Worm (Caenorhabditis elegans) whole organism, late embryonic: ENCODE measurements around the gene spch-1.

Experiments used
- C08G9.2 ChIP-seq: sonication (generic microtip); optimal IDR thresholded peaks from 2 replicates; lab custom pipeline; 2016; ENCODE audit warnings: mild to moderate bottlenecking, missing genetic modification characterization, moderate library complexity, missing compliant biosample characterization
- F13H6.1 ChIP-seq: sonication (generic microtip); optimal IDR thresholded peaks from 2 replicates; lab custom pipeline; 2016; ENCODE audit warnings: missing genetic modification characterization, missing compliant biosample characterization
- K02D7.2 ChIP-seq: sonication (generic microtip); optimal IDR thresholded peaks from 2 replicates; lab custom pipeline; 2017; ENCODE audit warnings: mild to moderate bottlenecking, missing genetic modification characterization, missing compliant biosample characterization
- K09A11.1 ChIP-seq: sonication (generic microtip); optimal IDR thresholded peaks from 2 replicates; lab custom pipeline; 2017; ENCODE audit warnings: antibody characterized with exemption, mild to moderate bottlenecking, missing genetic modification characterization, missing compliant biosample characterization; ENCODE audit not compliant: insufficient read depth
- T23F11.4 ChIP-seq: fragments of 200-800 bp; sonication (Bioruptor generic); optimal IDR thresholded peaks from 2 replicates; lab custom pipeline; 2018; ENCODE audit warnings: mild to moderate bottlenecking, missing genetic modification characterization, missing compliant biosample characterization
- ahr-1 ChIP-seq: sonication (generic microtip); optimal IDR thresholded peaks from 2 replicates; lab custom pipeline; 2016; ENCODE audit warnings: missing genetic modification characterization, missing compliant biosample characterization
- ama-1 ChIP-seq: fragments of 150-350 bp; optimal IDR thresholded peaks from 2 replicates; lab custom pipeline; 2014
- ceh-14 ChIP-seq: sonication (generic microtip); optimal IDR thresholded peaks from 2 replicates; lab custom pipeline; 2016; ENCODE audit warnings: missing genotype, missing genetic modification characterization, missing compliant biosample characterization
- ceh-2 ChIP-seq: sonication (generic microtip); optimal IDR thresholded peaks from 2 replicates; lab custom pipeline; 2016; ENCODE audit warnings: missing genotype, missing genetic modification characterization, missing compliant biosample characterization
- ceh-22 ChIP-seq: sonication (generic microtip); optimal IDR thresholded peaks from 2 replicates; lab custom pipeline; 2017; ENCODE audit warnings: missing biosample characterization, missing genetic modification characterization
- ceh-34 ChIP-seq: sonication (generic microtip); optimal IDR thresholded peaks from 2 replicates; lab custom pipeline; 2016; ENCODE audit warnings: mild to moderate bottlenecking, missing genetic modification characterization, missing compliant biosample characterization
- ceh-48 ChIP-seq: sonication (generic microtip); optimal IDR thresholded peaks from 2 replicates; lab custom pipeline; 2016; ENCODE audit warnings: missing genetic modification characterization, inconsistent platforms, missing compliant biosample characterization
- ceh-9 ChIP-seq: sonication (generic microtip); optimal IDR thresholded peaks from 2 replicates; lab custom pipeline; 2016; ENCODE audit warnings: mild to moderate bottlenecking, missing genetic modification characterization, inconsistent platforms, missing compliant biosample characterization
- elt-2 ChIP-seq: sonication (generic microtip); optimal IDR thresholded peaks from 2 replicates; lab custom pipeline; 2016; ENCODE audit warnings: missing genetic modification reagents, missing genetic modification characterization, missing compliant biosample characterization
- fax-1 ChIP-seq: sonication (generic microtip); optimal IDR thresholded peaks from 2 replicates; lab custom pipeline; 2016; ENCODE audit warnings: missing genotype, missing genetic modification characterization, missing compliant biosample characterization
- hlh-13 ChIP-seq: fragments of 200-800 bp; sonication (Bioruptor generic); optimal IDR thresholded peaks from 2 replicates; lab custom pipeline; 2018; ENCODE audit warnings: mild to moderate bottlenecking, missing genetic modification characterization, missing compliant biosample characterization
- hlh-15 ChIP-seq: sonication (generic microtip); optimal IDR thresholded peaks from 2 replicates; lab custom pipeline; 2016; ENCODE audit warnings: missing genetic modification characterization, missing compliant biosample characterization
- lim-6 ChIP-seq: sonication (generic microtip); optimal IDR thresholded peaks from 2 replicates; lab custom pipeline; 2016; ENCODE audit warnings: missing genetic modification characterization, missing compliant biosample characterization
- lin-11 ChIP-seq: fragments of 200-800 bp; sonication (Bioruptor generic); optimal IDR thresholded peaks from 2 replicates; lab custom pipeline; 2018; ENCODE audit warnings: mild to moderate bottlenecking, missing genetic modification characterization, missing compliant biosample characterization
- nfya-1 ChIP-seq: sonication (generic microtip); optimal IDR thresholded peaks from 2 replicates; lab custom pipeline; 2017; ENCODE audit warnings: missing genetic modification characterization, mild to moderate bottlenecking, missing compliant biosample characterization, antibody characterized with exemption, moderate library complexity
- npax-4 ChIP-seq: sonication (generic microtip); optimal IDR thresholded peaks from 2 replicates; lab custom pipeline; 2016; ENCODE audit warnings: missing genetic modification characterization, missing compliant biosample characterization
- odd-2 ChIP-seq: sonication (generic microtip); optimal IDR thresholded peaks from 2 replicates; lab custom pipeline; 2017; ENCODE audit warnings: antibody characterized with exemption, mild to moderate bottlenecking, missing genetic modification characterization, missing compliant biosample characterization
- pax-1 ChIP-seq: fragments of 150-350 bp; optimal IDR thresholded peaks from 2 replicates; lab custom pipeline; 2014; ENCODE audit warnings: missing biosample characterization, missing genetic modification characterization
- pha-2 ChIP-seq: sonication (generic microtip); optimal IDR thresholded peaks from 2 replicates; lab custom pipeline; 2017; ENCODE audit warnings: mild to moderate bottlenecking, missing genetic modification characterization, missing compliant biosample characterization
- pqm-1 ChIP-seq: sonication (generic microtip); optimal IDR thresholded peaks from 2 replicates; lab custom pipeline; 2016; ENCODE audit warnings: missing genetic modification characterization, missing compliant biosample characterization
- pros-1 ChIP-seq: fragments of 150-350 bp; optimal IDR thresholded peaks from 2 replicates; lab custom pipeline; 2014; ENCODE audit warnings: missing biosample characterization, missing genetic modification reagents, missing genetic modification characterization
- ref-2 ChIP-seq: sonication (generic microtip); optimal IDR thresholded peaks from 2 replicates; lab custom pipeline; 2016; ENCODE audit warnings: missing genetic modification characterization, missing compliant biosample characterization
- sox-2 ChIP-seq: fragments of 200-800 bp; sonication (Bioruptor generic); IDR thresholded peaks from 2 replicates; pipeline ENCODE4 v1.3.6; 2022; ENCODE audit warnings: missing genetic modification reagents, missing genetic modification characterization, missing compliant biosample characterization
- unc-3 ChIP-seq, 2 experiments: fragments of 200-800 bp in 1 of 2; sonication (Bioruptor generic) in 1 of 2; sonication (generic microtip) in 1 of 2; conservative IDR thresholded peaks in 1 of 2; optimal IDR thresholded peaks in 1 of 2; 2 replicates each; pipeline versions ENCODE4 v1.3.6 to Lab custom; 2016 to 2022; ENCODE audit warnings: missing compliant biosample characterization in 2 of 2, missing genetic modification characterization in 2 of 2, missing genetic modification reagents in 1 of 2
- unc-42 ChIP-seq: sonication (generic microtip); optimal IDR thresholded peaks from 2 replicates; lab custom pipeline; 2016; ENCODE audit warnings: missing genotype, missing genetic modification characterization, missing compliant biosample characterization
- unc-55 ChIP-seq: sonication (generic microtip); optimal IDR thresholded peaks from 2 replicates; lab custom pipeline; 2017; ENCODE audit warnings: missing biosample characterization, missing genetic modification reagents, missing genetic modification characterization
- ztf-16 ChIP-seq: sonication (generic microtip); optimal IDR thresholded peaks from 2 replicates; lab custom pipeline; 2017; ENCODE audit warnings: missing genetic modification characterization, missing compliant biosample characterization

Gene spch-1

ce11 chrIV:10068266-10068665, 43.1 kb downstream of the spch-1 start:
- no peak for TF ChIP-seq ztf-16
- no peak for TF ChIP-seq ceh-34 (tag; lab: Kevin White, UChicago)
- no peak for TF ChIP-seq ceh-14
- TF ChIP-seq unc-42: no peak
- TF ChIP-seq pros-1 (tag; lab: Kevin White, UChicago): no peak
- TF ChIP-seq pax-1: no peak
- no peak for TF ChIP-seq ama-1 (lab: Kevin White, UChicago)
- TF ChIP-seq K09A11.1 (tag; lab: Kevin White, UChicago): no peak
- TF ChIP-seq sox-2: no peak
- no peak for TF ChIP-seq T23F11.4 (GFP tag; lab: Kevin White, UChicago)
- TF ChIP-seq lim-6 (tag; lab: Kevin White, UChicago): no peak
- no peak for TF ChIP-seq ceh-22 (tag; lab: Kevin White, UChicago)
- no peak for TF ChIP-seq pqm-1 (tag; lab: Kevin White, UChicago)
- no peak for TF ChIP-seq elt-2 (tag; lab: Kevin White, UChicago)
- TF ChIP-seq, all 69 proteins: peak for 0

ce11 chrIV:10067541-10067940, 43.8 kb downstream of the spch-1 start, which contains the start of gene cwn-2:
Gene cwn-2 (plus strand): TSS chrIV:10067816.
- no peak for TF ChIP-seq ztf-16
- TF ChIP-seq npax-4 (tag; lab: Kevin White, UChicago): no peak
- TF ChIP-seq unc-42: peak; percentile 11
- TF ChIP-seq ceh-14: no peak
- TF ChIP-seq K02D7.2 (tag; lab: Kevin White, UChicago): no peak
- TF ChIP-seq ceh-2: no peak
- no peak for TF ChIP-seq pha-2 (tag; lab: Kevin White, UChicago)

ce11 chrIV:10066456-10066855, 44.9 kb downstream of the spch-1 start:
- TF ChIP-seq ref-2 (no peak), elt-2 (tag; lab: Kevin White, UChicago) (peak; percentile 54), nfya-1 (tag; lab: Kevin White, UChicago) (no peak), odd-2 (tag; lab: Kevin White, UChicago) (no peak), unc-3 (GFP tag; conservative IDR thresholded peaks at IDR 0.05; lab: Robert Waterston, UW) (no peak), unc-3 (tag; optimal IDR thresholded peaks at IDR 0.05; lab: Kevin White, UChicago) (no peak), C08G9.2 (tag; lab: Kevin White, UChicago) (no peak), hlh-13 (GFP tag; lab: Kevin White, UChicago) (no peak), lin-11 (no peak), pax-1 (peak; percentile 38)

ce11 chrIV:10065159-10065558, 46.2 kb downstream of the spch-1 start:
- TF ChIP-seq ahr-1 (tag; lab: Kevin White, UChicago) (no peak), ama-1 (lab: Kevin White, UChicago) (no peak), hlh-15 (tag; lab: Kevin White, UChicago) (no peak), unc-55 (GFP tag; lab: Kevin White, UChicago) (peak; percentile 99)

- TF ChIP-seq pros-1 (tag; lab: Kevin White, UChicago): no peak
- TF ChIP-seq T23F11.4 (GFP tag; lab: Kevin White, UChicago): no peak
- TF ChIP-seq ama-1 (lab: Kevin White, UChicago): no peak
- TF ChIP-seq ztf-16: no peak
- TF ChIP-seq F13H6.1 (tag; lab: Kevin White, UChicago): no peak
- TF ChIP-seq K02D7.2 (tag; lab: Kevin White, UChicago): no peak
- TF ChIP-seq ceh-48 (tag; lab: Kevin White, UChicago): no peak
- no peak for TF ChIP-seq odd-2 (tag; lab: Kevin White, UChicago)
- no peak for TF ChIP-seq fax-1 (tag; lab: Kevin White, UChicago)
- TF ChIP-seq ceh-2: no peak
- TF ChIP-seq ceh-9 (tag; lab: Kevin White, UChicago): no peak
- TF ChIP-seq ref-2: no peak
- TF ChIP-seq elt-2 (tag; lab: Kevin White, UChicago): no peak
Observed at ce11 chrIV:10063941-10064340, 47.4 kb downstream of the spch-1 start.
